Fruit fly (Drosophila melanogaster) whole organism, embryonic: Measurements from ENCODE around the gene CG32573.

Experiments
- BtbVII ChIP-seq: fragments of 200-800 bp; sonication (Bioruptor generic); optimal IDR thresholded peaks from 3 replicates; lab custom pipeline; 2017; ENCODE audit warnings: missing biosample characterization, mild to moderate bottlenecking, missing genetic modification characterization
- CG10321 ChIP-seq: fragments of 200-800 bp; sonication (Bioruptor generic); IDR thresholded peaks from 2 replicates; pipeline ENCODE4 v1.3.6; 2022; ENCODE audit warnings: missing biosample characterization, missing genetic modification characterization
- CG12236 ChIP-seq: fragments of 200-800 bp; sonication (Bioruptor generic); optimal IDR thresholded peaks from 2 replicates; lab custom pipeline; 2016; ENCODE audit warnings: missing biosample characterization, missing genetic modification characterization
- CG14860 ChIP-seq: fragments of 200-800 bp; sonication (Bioruptor generic); IDR thresholded peaks from 3 replicates; pipeline ENCODE4 v1.3.6; 2022; ENCODE audit warnings: missing biosample characterization, missing genetic modification characterization; ENCODE audit not compliant: partially characterized antibody
- CG1602 ChIP-seq: fragments of 200-800 bp; sonication (Bioruptor generic); optimal IDR thresholded peaks from 3 replicates; lab custom pipeline; 2016; ENCODE audit warnings: missing biosample characterization, missing genetic modification characterization
- CG1647 ChIP-seq: fragments of 200-800 bp; sonication (Bioruptor generic); optimal IDR thresholded peaks from 3 replicates; lab custom pipeline; 2016; ENCODE audit warnings: missing biosample characterization, missing genetic modification characterization
- CG17829 ChIP-seq: fragments of 200-800 bp; optimal IDR thresholded peaks from 2 replicates; lab custom pipeline; 2019; ENCODE audit warnings: missing biosample characterization, mild to moderate bottlenecking, missing genetic modification characterization, moderate library complexity
- CG3065 ChIP-seq: fragments of 200-800 bp; sonication (Bioruptor generic); optimal IDR thresholded peaks from 2 replicates; lab custom pipeline; 2016; ENCODE audit warnings: missing biosample characterization, missing genetic modification characterization
- CG31365 ChIP-seq: fragments of 200-800 bp; sonication (Bioruptor generic); optimal IDR thresholded peaks from 2 replicates; lab custom pipeline; 2018; ENCODE audit warnings: missing biosample characterization, mild to moderate bottlenecking, missing genetic modification characterization
- CG32532 ChIP-seq: fragments of 200-800 bp; sonication (Bioruptor generic); IDR thresholded peaks from 2 replicates; pipeline ENCODE4 v1.3.6; 2022; ENCODE audit warnings: missing biosample characterization, missing genetic modification characterization
- CG4328 ChIP-seq: fragments of 200-800 bp; sonication (Bioruptor generic); optimal IDR thresholded peaks from 3 replicates; lab custom pipeline; 2017; ENCODE audit warnings: missing biosample characterization, missing genetic modification reagents, missing genetic modification characterization
- CG6813 ChIP-seq: fragments of 200-800 bp; sonication (Bioruptor generic); optimal IDR thresholded peaks from 2 replicates; lab custom pipeline; 2017; ENCODE audit warnings: missing biosample characterization, missing genetic modification characterization, mild to moderate bottlenecking, moderate library complexity, missing genetic modification reagents
- CG7745 ChIP-seq: fragments of 200-800 bp; sonication (Bioruptor generic); optimal IDR thresholded peaks from 2 replicates; lab custom pipeline; 2018; ENCODE audit warnings: missing biosample characterization, mild to moderate bottlenecking, missing genetic modification characterization, moderate library complexity
- CG9817 ChIP-seq: fragments of 200-800 bp; sonication (Bioruptor generic); optimal IDR thresholded peaks from 2 replicates; lab custom pipeline; 2018; ENCODE audit warnings: missing biosample characterization, mild to moderate bottlenecking, missing genetic modification characterization, moderate library complexity
- CHES-1-like ChIP-seq: fragments of 200-800 bp; sonication (Bioruptor generic); optimal IDR thresholded peaks from 2 replicates; lab custom pipeline; 2016; ENCODE audit warnings: missing biosample characterization, missing genetic modification characterization
- Deaf1 ChIP-seq: fragments of 200-800 bp; optimal IDR thresholded peaks from 3 replicates; lab custom pipeline; 2019; ENCODE audit warnings: missing biosample characterization, mild to moderate bottlenecking, missing genetic modification characterization, moderate library complexity
- Dp ChIP-seq: fragments of 200-800 bp; sonication (Bioruptor generic); optimal IDR thresholded peaks from 2 replicates; lab custom pipeline; 2018; ENCODE audit warnings: missing biosample characterization, mild to moderate bottlenecking, missing genetic modification characterization, moderate library complexity
- Ets97D ChIP-seq: fragments of 200-800 bp; sonication (Bioruptor generic); optimal IDR thresholded peaks from 3 replicates; lab custom pipeline; 2016; ENCODE audit warnings: missing biosample characterization, missing genetic modification characterization
- Gug ChIP-seq: fragments of 200-800 bp; sonication (Bioruptor generic); IDR thresholded peaks from 4 replicates; pipeline ENCODE4 v1.3.6; 2022; ENCODE audit warnings: missing biosample characterization, missing genetic modification characterization
- HmgD ChIP-seq: fragments of 200-800 bp; sonication (Bioruptor generic); optimal IDR thresholded peaks from 3 replicates; lab custom pipeline; 2016; ENCODE audit warnings: missing biosample characterization, missing genetic modification characterization
- Hr51 ChIP-seq, 2 experiments: fragments of 200-800 bp; sonication (Bioruptor generic); optimal IDR thresholded peaks; 2 replicates in 1 of 2; 3 replicates in 1 of 2; lab custom pipeline; 2016 to 2018; ENCODE audit warnings: missing biosample characterization in 2 of 2, missing genetic modification characterization in 2 of 2, mild to moderate bottlenecking in 1 of 2, moderate library complexity in 1 of 2
- MBD-R2 ChIP-seq: fragments of 200-800 bp; sonication (Bioruptor generic); IDR thresholded peaks from 2 replicates; pipeline ENCODE4 v1.3.6; 2022; ENCODE audit warnings: missing biosample characterization, missing genetic modification characterization
- Mad ChIP-seq: fragments of 200-800 bp; sonication (Bioruptor generic); optimal IDR thresholded peaks from 2 replicates; lab custom pipeline; 2016; ENCODE audit warnings: missing biosample characterization, missing genetic modification characterization
- NC2β ChIP-seq: fragments of 200-800 bp; sonication (Bioruptor generic); optimal IDR thresholded peaks from 2 replicates; lab custom pipeline; 2016; ENCODE audit warnings: missing biosample characterization, missing genetic modification characterization
- Neu2 ChIP-seq: fragments of 200-800 bp; sonication (Bioruptor generic); optimal IDR thresholded peaks from 3 replicates; lab custom pipeline; 2016; ENCODE audit warnings: missing biosample characterization, missing genetic modification characterization, borderline replicate concordance
- Nf-YB ChIP-seq: fragments of 200-800 bp; sonication (Bioruptor generic); optimal IDR thresholded peaks from 3 replicates; lab custom pipeline; 2019; ENCODE audit warnings: missing biosample characterization, mild to moderate bottlenecking, missing genetic modification characterization, moderate library complexity
- Rfx ChIP-seq: fragments of 200-800 bp; sonication (Bioruptor generic); IDR thresholded peaks from 2 replicates; pipeline ENCODE4 v1.3.6; 2022; ENCODE audit warnings: missing biosample characterization, missing genetic modification characterization
- Sox102F ChIP-seq: fragments of 200-800 bp; sonication (Bioruptor generic); optimal IDR thresholded peaks from 2 replicates; lab custom pipeline; 2018; ENCODE audit warnings: missing biosample characterization, mild to moderate bottlenecking, missing genetic modification characterization, moderate library complexity
- Usf ChIP-seq: fragments of 200-800 bp; sonication (Bioruptor generic); optimal IDR thresholded peaks from 2 replicates; lab custom pipeline; 2017; ENCODE audit warnings: missing genotype, missing biosample characterization, missing genetic modification characterization
- bigmax ChIP-seq: fragments of 200-800 bp; sonication (Bioruptor generic); optimal IDR thresholded peaks from 2 replicates; lab custom pipeline; 2018; ENCODE audit warnings: missing biosample characterization, mild to moderate bottlenecking, missing genetic modification characterization
- crp ChIP-seq, 2 experiments: fragments of 200-800 bp; sonication (Bioruptor generic); optimal IDR thresholded peaks; 2 replicates in 1 of 2; 3 replicates in 1 of 2; lab custom pipeline; 2017; ENCODE audit warnings: missing biosample characterization in 2 of 2, missing genetic modification characterization in 2 of 2, mild to moderate bottlenecking in 1 of 2, moderate library complexity in 1 of 2
- cwo ChIP-seq: fragments of 200-800 bp; sonication (Bioruptor generic); optimal IDR thresholded peaks from 3 replicates; lab custom pipeline; 2017; ENCODE audit warnings: missing biosample characterization, missing genetic modification characterization, mild to moderate bottlenecking, moderate library complexity, missing genetic modification reagents
- danr ChIP-seq: fragments of 200-800 bp; sonication (Bioruptor generic); IDR thresholded peaks from 2 replicates; pipeline ENCODE4 v1.3.6; 2022; ENCODE audit warnings: missing biosample characterization, missing genetic modification characterization
- dimm ChIP-seq: fragments of 200-800 bp; sonication (Bioruptor generic); IDR thresholded peaks from 2 replicates; pipeline ENCODE4 v1.3.6; 2022; ENCODE audit warnings: missing biosample characterization, missing genetic modification characterization
- dysf ChIP-seq: fragments of 200-800 bp; sonication (Bioruptor generic); IDR thresholded peaks from 3 replicates; pipeline ENCODE4 v1.3.6; 2022; ENCODE audit warnings: missing biosample characterization, missing genetic modification characterization
- ems ChIP-seq: fragments of 200-800 bp; sonication (Bioruptor generic); optimal IDR thresholded peaks from 3 replicates; lab custom pipeline; 2016; ENCODE audit warnings: missing biosample characterization, missing genetic modification characterization
- fd102C ChIP-seq: fragments of 200-800 bp; sonication (Bioruptor generic); optimal IDR thresholded peaks from 2 replicates; lab custom pipeline; 2018; ENCODE audit warnings: missing biosample characterization, mild to moderate bottlenecking, missing genetic modification characterization, moderate library complexity
- grau ChIP-seq: fragments of 200-800 bp; optimal IDR thresholded peaks from 3 replicates; lab custom pipeline; 2019; ENCODE audit warnings: missing biosample characterization, mild to moderate bottlenecking, missing genetic modification characterization, moderate library complexity
- kay ChIP-seq: fragments of 200-800 bp; sonication (Bioruptor generic); optimal IDR thresholded peaks from 2 replicates; lab custom pipeline; 2016; ENCODE audit warnings: missing biosample characterization, missing genetic modification characterization
- odd ChIP-seq: fragments of 200-800 bp; sonication (Bioruptor generic); optimal IDR thresholded peaks from 2 replicates; lab custom pipeline; 2017; ENCODE audit warnings: missing biosample characterization, mild to moderate bottlenecking, missing genetic modification characterization
- otp ChIP-seq: fragments of 200-800 bp; sonication (Bioruptor generic); IDR thresholded peaks from 3 replicates; pipeline ENCODE4, ENCODE4 v1.3.6; 2022; ENCODE audit warnings: missing biosample characterization, missing genetic modification characterization
- pum ChIP-seq: fragments of 200-800 bp; sonication (Bioruptor generic); optimal IDR thresholded peaks from 2 replicates; lab custom pipeline; 2016; ENCODE audit warnings: missing biosample characterization, missing genetic modification characterization
- shn ChIP-seq: fragments of 200-800 bp; sonication (Bioruptor generic); optimal IDR thresholded peaks from 3 replicates; lab custom pipeline; 2016; ENCODE audit warnings: missing biosample characterization, missing genetic modification characterization
- sisA ChIP-seq: fragments of 200-800 bp; sonication (Bioruptor generic); IDR thresholded peaks from 2 replicates; pipeline ENCODE4 v1.3.6; 2022; ENCODE audit warnings: missing biosample characterization, missing genetic modification characterization
- stwl ChIP-seq: fragments of 200-800 bp; sonication (Bioruptor generic); optimal IDR thresholded peaks from 3 replicates; lab custom pipeline; 2018; ENCODE audit warnings: missing biosample characterization, mild to moderate bottlenecking, missing genetic modification characterization, moderate library complexity
- tx ChIP-seq: fragments of 200-800 bp; sonication (Bioruptor generic); optimal IDR thresholded peaks from 2 replicates; lab custom pipeline; 2016; ENCODE audit warnings: missing biosample characterization, missing genetic modification characterization
- wek ChIP-seq: fragments of 200-800 bp; sonication (Bioruptor generic); optimal IDR thresholded peaks from 3 replicates; lab custom pipeline; 2018; ENCODE audit warnings: missing biosample characterization, mild to moderate bottlenecking, missing genetic modification characterization, moderate library complexity
- zen2 ChIP-seq: fragments of 200-800 bp; sonication (Bioruptor generic); IDR thresholded peaks from 3 replicates; pipeline ENCODE4 v1.3.6; 2022; ENCODE audit warnings: missing biosample characterization, missing genetic modification characterization; ENCODE audit not compliant: partially characterized antibody

The CG32573 gene

dm6 chrX:16640260-16641100 lies 10.7 kb upstream of the CG32573 start, which contains the start of the genes SNRPG and mthl1 (continued):
- peak; percentile 62 for TF ChIP-seq CG17829 (tag; lab: Kevin White, UChicago)
- peak in 1 of 2 experiments; percentile 30 for TF ChIP-seq crp (GFP tag; optimal IDR thresholded peaks at IDR 0.05; lab: Kevin White, UChicago)
- no peak for TF ChIP-seq Deaf1 (tag; lab: Kevin White, UChicago)
- TF ChIP-seq tx (GFP tag; lab: Kevin White, UChicago): peak; percentile 77
- TF ChIP-seq pum: peak; percentile 85
- peak; percentile 98 for TF ChIP-seq Gug (GFP tag; lab: Robert Waterston, UW)
- TF ChIP-seq Usf (GFP tag; lab: Kevin White, UChicago): peak; percentile 85
- peak; percentile 74 for TF ChIP-seq NC2β (GFP tag; lab: Kevin White, UChicago)
- no peak for TF ChIP-seq Nf-YB (GFP tag; lab: Kevin White, UChicago)
- TF ChIP-seq Neu2 (GFP tag; lab: Kevin White, UChicago): no peak
- TF ChIP-seq CG7745 (tag; lab: Kevin White, UChicago): no peak
- peak; percentile 7 for TF ChIP-seq fd102C
- TF ChIP-seq grau (tag; lab: Kevin White, UChicago): peak; percentile 67
- TF ChIP-seq shn (GFP tag; lab: Kevin White, UChicago): peak; percentile 77
- TF ChIP-seq Mad: peak; percentile 69
- TF ChIP-seq danr (GFP tag; lab: Robert Waterston, UW): peak; percentile 76
- TF ChIP-seq CG14860 (GFP tag; lab: Robert Waterston, UW): peak; percentile 47; the same call in 1 of the 3 replicates
- peak; percentile 55; the same call in 1 of the 2 replicates for TF ChIP-seq dimm
- no peak for TF ChIP-seq bigmax (GFP tag; lab: Kevin White, UChicago)
- TF ChIP-seq CG6813 (GFP tag; lab: Kevin White, UChicago): no peak
- TF ChIP-seq cwo (GFP tag; lab: Kevin White, UChicago): peak; percentile 35
- peak; percentile 15 for TF ChIP-seq CG31365 (tag; lab: Kevin White, UChicago)
- TF ChIP-seq CG32532 (GFP tag; lab: Robert Waterston, UW): peak; percentile 96
- TF ChIP-seq otp (GFP tag; lab: Robert Waterston, UW): peak; percentile 88
- peak; percentile 71 for TF ChIP-seq MBD-R2
- TF ChIP-seq Hr51 (GFP tag; optimal IDR thresholded peaks at IDR 0.05; lab: Kevin White, UChicago): peak; percentile 75 to 80
- TF ChIP-seq CG12236 (GFP tag; lab: Kevin White, UChicago): no peak
- peak; percentile 32 for TF ChIP-seq CG4328 (GFP tag; lab: Kevin White, UChicago)
- TF ChIP-seq CG1647 (GFP tag; lab: Kevin White, UChicago): peak; percentile 52
- TF ChIP-seq wek (GFP tag; lab: Kevin White, UChicago): no peak
- TF ChIP-seq Sox102F (GFP tag; lab: Kevin White, UChicago): peak; percentile 79
- peak; percentile 24 for TF ChIP-seq CG3065 (GFP tag; lab: Kevin White, UChicago)
- peak; percentile 45 for TF ChIP-seq stwl (tag; lab: Kevin White, UChicago)
- TF ChIP-seq CG9817: peak; percentile 87
- peak; percentile 85 for TF ChIP-seq Ets97D
- TF ChIP-seq ems (GFP tag; lab: Kevin White, UChicago): peak; percentile 64
- peak; percentile 80 for TF ChIP-seq CG1602
- no peak for TF ChIP-seq BtbVII (GFP tag; lab: Kevin White, UChicago)
- no peak for TF ChIP-seq zen2 (GFP tag; lab: Robert Waterston, UW)
- peak; percentile 58 for TF ChIP-seq CHES-1-like (GFP tag; lab: Kevin White, UChicago)
- peak; percentile 95 for TF ChIP-seq sisA
- peak; percentile 29 for TF ChIP-seq kay (GFP tag; lab: Kevin White, UChicago)
- TF ChIP-seq HmgD (GFP tag; lab: Kevin White, UChicago): peak; percentile 38
- TF ChIP-seq Rfx (GFP tag; lab: Robert Waterston, UW): peak; percentile 96
- no peak for TF ChIP-seq CG10321 (GFP tag; lab: Robert Waterston, UW)
- peak; percentile 94 for TF ChIP-seq dysf (GFP tag; lab: Robert Waterston, UW)
- peak; percentile 62 for TF ChIP-seq Dp
- TF ChIP-seq odd (GFP tag; lab: Kevin White, UChicago): no peak
